Fruit fly (Drosophila melanogaster) whole organism, prepupa: ENCODE data around the gene Pvr.

Experiments
- CG11762 ChIP-seq: fragments of 200-800 bp; sonication (Bioruptor generic); optimal IDR thresholded peaks from 3 replicates; lab custom pipeline; 2016; ENCODE audit warnings: missing biosample characterization, missing genetic modification characterization; ENCODE audit not compliant: insufficient read depth
- CG15336 ChIP-seq: fragments of 200-800 bp; sonication (Bioruptor generic); IDR thresholded peaks from 2 replicates; pipeline ENCODE4 v1.3.6; 2022; ENCODE audit warnings: missing biosample characterization, missing genetic modification characterization
- CG6163 ChIP-seq: fragments of 200-800 bp; sonication (Bioruptor generic); IDR thresholded peaks from 3 replicates; pipeline ENCODE4 v1.3.6; 2022; ENCODE audit warnings: missing biosample characterization, missing genetic modification characterization
- CG6854 ChIP-seq: fragments of 200-800 bp; sonication (Bioruptor generic); optimal IDR thresholded peaks from 2 replicates; lab custom pipeline; 2017; ENCODE audit warnings: missing biosample characterization, mild to moderate bottlenecking, missing genetic modification characterization
- CG8119 ChIP-seq: fragments of 200-800 bp; sonication (Bioruptor generic); IDR thresholded peaks from 3 replicates; pipeline ENCODE4 v1.3.6; 2022; ENCODE audit warnings: missing biosample characterization, missing genetic modification characterization
- CG8632 ChIP-seq: fragments of 200-800 bp; sonication (Bioruptor generic); optimal IDR thresholded peaks from 3 replicates; lab custom pipeline; 2016; ENCODE audit warnings: missing biosample characterization, missing genetic modification characterization
- Eip93F ChIP-seq: fragments of 200-800 bp; sonication (Bioruptor generic); optimal IDR thresholded peaks from 2 replicates; lab custom pipeline; 2016; ENCODE audit warnings: missing biosample characterization, mild to moderate bottlenecking, missing genetic modification characterization
- Hr4 ChIP-seq: fragments of 200-800 bp; sonication (Bioruptor generic); optimal IDR thresholded peaks from 3 replicates; lab custom pipeline; 2016; ENCODE audit warnings: missing biosample characterization, missing genetic modification characterization
- Lpt ChIP-seq: fragments of 200-800 bp; sonication (Bioruptor generic); optimal IDR thresholded peaks from 3 replicates; lab custom pipeline; 2016; ENCODE audit warnings: missing biosample characterization, missing genetic modification characterization
- OdsH ChIP-seq: fragments of 200-800 bp; sonication (Bioruptor generic); optimal IDR thresholded peaks from 3 replicates; lab custom pipeline; 2016; ENCODE audit warnings: missing biosample characterization, missing genetic modification characterization
- cyc ChIP-seq: fragments of 200-800 bp; sonication (Bioruptor generic); optimal IDR thresholded peaks from 3 replicates; lab custom pipeline; 2016; ENCODE audit warnings: missing biosample characterization, missing genetic modification characterization
- dsx ChIP-seq: fragments of 200-800 bp; optimal IDR thresholded peaks from 3 replicates; lab custom pipeline; 2019; ENCODE audit warnings: missing biosample characterization, mild to moderate bottlenecking, missing genetic modification characterization, moderate library complexity; ENCODE audit not compliant: poor library complexity, severe bottlenecking
- fd85E ChIP-seq: fragments of 200-800 bp; sonication (Bioruptor generic); optimal IDR thresholded peaks from 3 replicates; lab custom pipeline; 2016; ENCODE audit warnings: missing biosample characterization, missing genetic modification characterization
- net ChIP-seq: fragments of 200-800 bp; sonication (Bioruptor generic); optimal IDR thresholded peaks from 3 replicates; lab custom pipeline; 2016; ENCODE audit warnings: missing biosample characterization, missing genetic modification characterization

DNA sequence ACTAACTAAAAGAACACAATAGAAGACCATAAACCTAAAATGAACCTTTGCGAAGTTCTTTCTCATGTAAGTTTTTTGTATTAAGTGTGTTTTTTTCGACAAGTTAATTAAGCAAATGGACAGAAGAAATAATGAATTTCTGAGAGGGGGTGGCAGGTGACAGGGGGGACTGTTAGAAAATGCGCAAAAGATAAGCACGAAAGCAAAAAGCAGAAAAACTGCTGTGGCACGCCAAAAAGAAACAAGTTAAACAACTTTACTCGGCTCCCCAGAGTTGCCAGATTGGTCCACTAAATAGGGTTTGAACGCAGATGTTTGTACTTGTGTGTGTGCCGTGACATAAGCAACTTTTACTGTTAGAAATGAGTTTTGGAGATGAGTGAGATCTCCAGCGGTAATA, 37.2 kb upstream of the Pvr start:
- TF ChIP-seq Lpt (GFP tag; lab: Kevin White, UChicago) (no peak), OdsH (GFP tag; lab: Kevin White, UChicago) (no peak), CG11762 (no peak), net (GFP tag; lab: Kevin White, UChicago) (no peak), CG6854 (GFP tag; lab: Kevin White, UChicago) (no peak), CG8119 (GFP tag; lab: Robert Waterston, UW) (no peak), CG8632 (GFP tag; lab: Kevin White, UChicago) (no peak), Hr4 (GFP tag; lab: Kevin White, UChicago) (no peak), CG6163 (GFP tag; lab: Robert Waterston, UW) (no peak), dsx (GFP tag; lab: Kevin White, UChicago) (no peak), Eip93F (GFP tag; lab: Kevin White, UChicago) (no peak), cyc (GFP tag; lab: Kevin White, UChicago) (no peak), CG15336 (GFP tag; lab: Robert Waterston, UW) (no peak), fd85E (GFP tag; lab: Kevin White, UChicago) (no peak)
